Fruit fly (Drosophila melanogaster): ENCODE data around the gene CG11779.

CG11779 gene

DNA sequence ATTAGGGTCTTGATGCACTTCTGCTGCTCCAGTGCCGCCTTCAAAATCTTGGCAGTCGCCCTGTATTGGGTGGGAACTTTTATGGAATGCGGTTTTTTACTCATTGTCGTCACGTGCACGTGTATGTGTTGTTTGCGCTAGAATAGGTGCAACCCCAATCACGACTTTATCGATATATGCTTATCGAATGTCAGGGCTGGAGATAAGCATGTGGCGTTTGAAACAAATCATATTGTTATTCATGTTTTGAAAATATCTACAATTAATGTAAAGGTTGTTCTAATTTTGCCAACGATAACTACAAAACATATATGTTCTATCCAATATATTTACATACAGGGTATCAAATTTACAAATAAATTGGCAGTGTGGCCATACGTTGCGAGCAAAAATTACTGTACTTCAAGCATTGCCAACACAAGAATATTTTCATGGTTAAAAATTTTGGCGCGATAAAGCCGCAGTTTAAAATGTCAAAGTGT, 2.5 kb upstream of the CG11779 start, which contains the start of the genes CG42359 and Nsun5 (continued):
- TF ChIP-seq CG17802 (tag; optimal IDR thresholded peaks at IDR 0.05) (peak; percentile 73), Hmr (GFP tag; optimal IDR thresholded peaks at IDR 0.05) (peak; percentile 89), schlank (tag; optimal IDR thresholded peaks at IDR 0.05) (peak; percentile 80), run (tag; optimal IDR thresholded peaks at IDR 0.05) (peak; percentile 76), cato (GFP tag; optimal IDR thresholded peaks at IDR 0.05; ENCODE audit: borderline replicate concordance) (peak; percentile 87), B-H2 (GFP tag; optimal IDR thresholded peaks at IDR 0.05) (peak; percentile 91), E2f2 (GFP tag; IDR thresholded peaks at IDR 0.05) (peak; percentile 98), CG5180 (GFP tag; optimal IDR thresholded peaks at IDR 0.05) (no peak), B-H1 (GFP tag; IDR thresholded peaks at IDR 0.05) (peak; percentile 85), fu2 (GFP tag; optimal IDR thresholded peaks at IDR 0.05) (peak; percentile 90), CHES-1-like (GFP tag; optimal IDR thresholded peaks at IDR 0.05) (peak; percentile 94), NFAT (GFP tag; IDR thresholded peaks at IDR 0.05) (peak; percentile 91), CG10565 (GFP tag; optimal IDR thresholded peaks at IDR 0.05) (peak; percentile 46), ci (GFP tag; IDR thresholded peaks at IDR 0.05) (peak; percentile 95), CG4617 (GFP tag; optimal IDR thresholded peaks at IDR 0.05; ENCODE audit: borderline replicate concordance) (peak; percentile 90), CG6654 (GFP tag; optimal IDR thresholded peaks at IDR 0.05) (peak; percentile 57), Atf6 (GFP tag; IDR thresholded peaks at IDR 0.05) (peak; percentile 85), pum (GFP tag; optimal IDR thresholded peaks at IDR 0.05) (peak; percentile 90), al (GFP tag; IDR thresholded peaks at IDR 0.05) (peak; percentile 87), slou (GFP tag; optimal IDR thresholded peaks at IDR 0.05) (peak; percentile 79), repo (GFP tag; optimal IDR thresholded peaks at IDR 0.05) (peak; percentile 81), CG6813 (GFP tag; optimal IDR thresholded peaks at IDR 0.05) (peak; percentile 56), dan (GFP tag; IDR thresholded peaks at IDR 0.05) (peak; percentile 79), CG15514 (GFP tag; optimal IDR thresholded peaks at IDR 0.05) (peak; percentile 92), da (GFP tag; optimal IDR thresholded peaks at IDR 0.05) (peak; percentile 81), Side (GFP tag; optimal IDR thresholded peaks at IDR 0.05) (peak; percentile 91), CG12659 (GFP tag; optimal IDR thresholded peaks at IDR 0.05) (peak; percentile 92), CG11723 (GFP tag; optimal IDR thresholded peaks at IDR 0.05) (peak; percentile 64), Dfd (GFP tag; optimal IDR thresholded peaks at IDR 0.05) (no peak), Dip3 (GFP tag; optimal IDR thresholded peaks at IDR 0.05) (peak; percentile 84), CG15011 (GFP tag; optimal IDR thresholded peaks at IDR 0.05) (peak; percentile 55), Hr39 (optimal IDR thresholded peaks at IDR 0.05) (no peak), CG7839 (tag; optimal IDR thresholded peaks at IDR 0.05) (peak; percentile 83), emc (GFP tag; optimal IDR thresholded peaks at IDR 0.05) (peak; percentile 84), row (GFP tag; IDR thresholded peaks at IDR 0.05) (peak; percentile 96), ems (GFP tag; optimal IDR thresholded peaks at IDR 0.05) (peak; percentile 94), stc (GFP tag; IDR thresholded peaks at IDR 0.05) (peak; percentile 85), CG10654 (GFP tag; optimal IDR thresholded peaks at IDR 0.05) (peak; percentile 92), sob (GFP tag; IDR thresholded peaks at IDR 0.05) (peak; percentile 94), CG10321 (GFP tag; IDR thresholded peaks at IDR 0.05) (peak; percentile 56; the same call in 1 of the 2 replicates), H15 (GFP tag; IDR thresholded peaks at IDR 0.05) (peak; percentile 85; the same call in 2 of the 3 replicates), h (optimal IDR thresholded peaks at IDR 0.05) (no peak), Hand (GFP tag; optimal IDR thresholded peaks at IDR 0.05) (peak; percentile 48), tll (GFP tag; optimal IDR thresholded peaks at IDR 0.05) (peak in 1 of 2 experiments; percentile 31), CG34224 (GFP tag; IDR thresholded peaks at IDR 0.05; ENCODE audit: partially characterized antibody) (peak; percentile 93), CG7271 (tag; optimal IDR thresholded peaks at IDR 0.05) (peak; percentile 84), CG14667 (GFP tag; IDR thresholded peaks at IDR 0.05) (peak; percentile 87), oc (tag; optimal IDR thresholded peaks at IDR 0.05) (peak; percentile 87), CG12236 (GFP tag; optimal IDR thresholded peaks at IDR 0.05) (peak; percentile 87), fru (optimal IDR thresholded peaks at IDR 0.05) (no peak), vnd (GFP tag; IDR thresholded peaks at IDR 0.05; ENCODE audit: partially characterized antibody) (peak; percentile 85)

All from whole organism, embryonic.